Worm (Caenorhabditis elegans) whole organism, L1 larva: ENCODE data around the gene ZK596.3.
A peak's percentile ranks its signal among the peaks of the same experiment; 100 is the strongest.

Source experiments
- C04F5.9 ChIP-seq: sonication (generic microtip); optimal IDR thresholded peaks from 2 replicates; lab custom pipeline; 2016; ENCODE audit warnings: missing genetic modification characterization, missing compliant biosample characterization
- C16A3.4 ChIP-seq: fragments of 150-350 bp; optimal IDR thresholded peaks from 2 replicates; lab custom pipeline; 2014; ENCODE audit warnings: missing biosample characterization, missing genetic modification characterization
- C34B4.2 ChIP-seq: sonication (generic microtip); optimal IDR thresholded peaks from 2 replicates; lab custom pipeline; 2017; ENCODE audit warnings: mild to moderate bottlenecking, missing genetic modification characterization, missing compliant biosample characterization
- F16B12.6 ChIP-seq: fragments of 150-350 bp; optimal IDR thresholded peaks from 2 replicates; lab custom pipeline; 2014; ENCODE audit warnings: missing biosample characterization, missing genetic modification characterization
- aha-1 ChIP-seq: fragments of 150-350 bp; optimal IDR thresholded peaks from 2 replicates; lab custom pipeline; 2014; ENCODE audit warnings: missing biosample characterization, missing genetic modification characterization
- alr-1 ChIP-seq: fragments of 200-800 bp; sonication (Bioruptor generic); optimal IDR thresholded peaks from 2 replicates; lab custom pipeline; 2018; ENCODE audit warnings: borderline replicate concordance, mild to moderate bottlenecking, missing genetic modification characterization, missing compliant biosample characterization
- ceh-8 ChIP-seq: fragments of 200-800 bp; sonication (Bioruptor generic); optimal IDR thresholded peaks from 2 replicates; lab custom pipeline; 2018; ENCODE audit warnings: mild to moderate bottlenecking, missing genetic modification characterization, moderate library complexity, missing compliant biosample characterization
- ceh-88 ChIP-seq: fragments of 200-800 bp; sonication (Bioruptor generic); IDR thresholded peaks from 2 replicates; pipeline ENCODE4 v1.3.6; 2022; ENCODE audit warnings: missing genetic modification characterization, missing compliant biosample characterization
- ceh-90 ChIP-seq: sonication (generic microtip); optimal IDR thresholded peaks from 2 replicates; lab custom pipeline; 2016; ENCODE audit warnings: missing genetic modification characterization, missing compliant biosample characterization
- dpl-1 ChIP-seq, 3 experiments: fragments of 150-350 bp in 2 of 3; sonication (generic microtip) in 1 of 3; optimal IDR thresholded peaks; 2 replicates each; lab custom pipeline; 2014 to 2017; ENCODE audit warnings: missing biosample characterization in 3 of 3, missing genetic modification characterization in 3 of 3, missing genetic modification reagents in 3 of 3
- efl-1 ChIP-seq, 4 experiments: fragments of 150-350 bp; optimal IDR thresholded peaks in 3 of 4; peaks in 1 of 4; 1 replicate in 1 of 4; 2 replicates in 3 of 4; lab custom pipeline; 2014; ENCODE audit warnings: missing biosample characterization in 2 of 4, missing genetic modification characterization in 2 of 4, missing genetic modification reagents in 2 of 4
- elt-3 ChIP-seq, 6 experiments: fragments of 150-350 bp in 1 of 6; sonication (generic microtip); optimal IDR thresholded peaks; 2 replicates each; lab custom pipeline; 2017 to 2018; ENCODE audit warnings: missing biosample characterization in 6 of 6, missing genetic modification characterization in 6 of 6, inconsistent platforms in 1 of 6
- fkh-10 ChIP-seq: sonication (generic microtip); optimal IDR thresholded peaks from 2 replicates; lab custom pipeline; 2017; ENCODE audit warnings: missing biosample characterization, missing genetic modification reagents, missing genetic modification characterization
- fkh-4 ChIP-seq: sonication (generic microtip); optimal IDR thresholded peaks from 2 replicates; lab custom pipeline; 2016; ENCODE audit warnings: missing compliant biosample characterization, missing genetic modification characterization, borderline replicate concordance
- fkh-8 ChIP-seq: sonication (generic microtip); optimal IDR thresholded peaks from 2 replicates; lab custom pipeline; 2016; ENCODE audit warnings: mild to moderate bottlenecking, missing genetic modification characterization, missing compliant biosample characterization
- fos-1 ChIP-seq: fragments of 150-350 bp; optimal IDR thresholded peaks from 2 replicates; lab custom pipeline; 2014; ENCODE audit warnings: missing biosample characterization, missing genetic modification characterization
- hlh-4 ChIP-seq: sonication (generic microtip); optimal IDR thresholded peaks from 2 replicates; lab custom pipeline; 2016; ENCODE audit warnings: mild to moderate bottlenecking, missing genetic modification characterization, missing compliant biosample characterization
- hpl-2 ChIP-seq: fragments of 150-350 bp; optimal IDR thresholded peaks from 2 replicates; lab custom pipeline; 2014; ENCODE audit warnings: missing biosample characterization, missing genetic modification reagents, missing genetic modification characterization
- isw-1 ChIP-seq: fragments of 200-800 bp; sonication (Bioruptor generic); IDR thresholded peaks from 2 replicates; pipeline ENCODE4 v1.3.6; 2022; ENCODE audit warnings: missing genetic modification characterization, missing compliant biosample characterization
- jun-1 ChIP-seq: fragments of 150-350 bp; optimal IDR thresholded peaks from 2 replicates; lab custom pipeline; 2014; ENCODE audit warnings: missing biosample characterization, missing genetic modification reagents, missing genetic modification characterization
- lin-14 ChIP-seq: fragments of 200-800 bp; sonication (Bioruptor generic); optimal IDR thresholded peaks from 2 replicates; lab custom pipeline; 2018; ENCODE audit warnings: mild to moderate bottlenecking, missing genetic modification characterization, moderate library complexity, missing compliant biosample characterization
- lin-35 ChIP-seq, 2 experiments: fragments of 150-350 bp; optimal IDR thresholded peaks; 2 replicates each; lab custom pipeline; 2014; ENCODE audit warnings: missing biosample characterization in 2 of 2, missing genetic modification characterization in 2 of 2, missing genetic modification reagents in 2 of 2
- lsy-2 ChIP-seq, 2 experiments: fragments of 150-350 bp; optimal IDR thresholded peaks; 2 replicates each; lab custom pipeline; 2014; ENCODE audit warnings: missing biosample characterization in 2 of 2, missing genetic modification characterization in 2 of 2
- mab-9 ChIP-seq: fragments of 200-800 bp; sonication (Bioruptor generic); IDR thresholded peaks from 2 replicates; pipeline ENCODE4 v1.3.6; 2022; ENCODE audit warnings: missing genetic modification reagents, missing genetic modification characterization, missing compliant biosample characterization
- mdl-1 ChIP-seq, 2 experiments: fragments of 150-350 bp; optimal IDR thresholded peaks; 2 replicates each; lab custom pipeline; 2014 to 2017; ENCODE audit warnings: missing biosample characterization in 2 of 2, missing genetic modification characterization in 2 of 2, inconsistent platforms in 1 of 2
- mef-2 ChIP-seq: fragments of 150-350 bp; optimal IDR thresholded peaks from 2 replicates; lab custom pipeline; 2014; ENCODE audit warnings: missing biosample characterization, missing genetic modification characterization
- mep-1 ChIP-seq: fragments of 150-350 bp; optimal IDR thresholded peaks from 2 replicates; lab custom pipeline; 2014; ENCODE audit warnings: missing biosample characterization, missing genetic modification characterization
- nhr-12 ChIP-seq: sonication (generic microtip); optimal IDR thresholded peaks from 2 replicates; lab custom pipeline; 2017; ENCODE audit warnings: missing biosample characterization, missing genetic modification characterization
- nhr-20 ChIP-seq: sonication (generic microtip); optimal IDR thresholded peaks from 2 replicates; lab custom pipeline; 2016; ENCODE audit warnings: mild to moderate bottlenecking, missing genetic modification characterization, missing compliant biosample characterization
- nhr-237 ChIP-seq: fragments of 150-350 bp; optimal IDR thresholded peaks from 2 replicates; lab custom pipeline; 2014; ENCODE audit warnings: missing biosample characterization, missing genetic modification characterization
- nhr-28 ChIP-seq: fragments of 150-350 bp; optimal IDR thresholded peaks from 2 replicates; lab custom pipeline; 2014; ENCODE audit warnings: missing biosample characterization, missing genetic modification characterization
- nhr-47 ChIP-seq: sonication (generic microtip); optimal IDR thresholded peaks from 2 replicates; lab custom pipeline; 2016; ENCODE audit warnings: mild to moderate bottlenecking, missing genetic modification characterization, moderate library complexity, missing compliant biosample characterization
- nhr-76 ChIP-seq: sonication (generic microtip); optimal IDR thresholded peaks from 2 replicates; lab custom pipeline; 2017; ENCODE audit warnings: missing biosample characterization, missing genetic modification characterization
- nhr-84 ChIP-seq: sonication (generic microtip); optimal IDR thresholded peaks from 2 replicates; lab custom pipeline; 2017; ENCODE audit warnings: missing biosample characterization, missing genetic modification characterization
- nhr-90 ChIP-seq: sonication (generic microtip); optimal IDR thresholded peaks from 2 replicates; lab custom pipeline; 2016; ENCODE audit warnings: mild to moderate bottlenecking, missing genetic modification characterization, missing compliant biosample characterization; ENCODE audit not compliant: poor library complexity
- pqm-1 ChIP-seq: sonication (generic microtip); optimal IDR thresholded peaks from 3 replicates; lab custom pipeline; 2017; ENCODE audit warnings: missing biosample characterization, missing genetic modification characterization
- skn-1 ChIP-seq: fragments of 150-350 bp; optimal IDR thresholded peaks from 2 replicates; lab custom pipeline; 2014; ENCODE audit warnings: missing biosample characterization, missing genetic modification characterization
- snpc-4 ChIP-seq: fragments of 150-350 bp; optimal IDR thresholded peaks from 2 replicates; lab custom pipeline; 2014; ENCODE audit warnings: missing biosample characterization, missing genetic modification characterization
- snu-23 ChIP-seq: sonication (generic microtip); optimal IDR thresholded peaks from 2 replicates; lab custom pipeline; 2016; ENCODE audit warnings: missing genetic modification characterization, missing compliant biosample characterization
- sox-4 ChIP-seq: sonication (generic microtip); optimal IDR thresholded peaks from 2 replicates; lab custom pipeline; 2016; ENCODE audit warnings: missing genetic modification characterization, missing compliant biosample characterization
- swsn-7 ChIP-seq: sonication (generic microtip); optimal IDR thresholded peaks from 2 replicates; lab custom pipeline; 2016; ENCODE audit warnings: missing genetic modification characterization, missing compliant biosample characterization
- tlp-1 ChIP-seq: fragments of 150-350 bp; optimal IDR thresholded peaks from 2 replicates; lab custom pipeline; 2014; ENCODE audit warnings: missing biosample characterization, missing genetic modification characterization
- unc-130 ChIP-seq: fragments of 150-350 bp; optimal IDR thresholded peaks from 2 replicates; lab custom pipeline; 2017; ENCODE audit warnings: missing biosample characterization, missing genetic modification characterization, inconsistent platforms
- unc-30 ChIP-seq: sonication (generic microtip); optimal IDR thresholded peaks from 2 replicates; lab custom pipeline; 2017; ENCODE audit warnings: missing biosample characterization, missing genetic modification characterization
- unc-62 ChIP-seq: fragments of 150-350 bp; optimal IDR thresholded peaks from 2 replicates; lab custom pipeline; 2014; ENCODE audit warnings: missing biosample characterization, missing genetic modification reagents, missing genetic modification characterization
- unc-98 ChIP-seq: fragments of 200-800 bp; sonication (Bioruptor generic); IDR thresholded peaks from 2 replicates; pipeline ENCODE4 v1.3.6; 2022; ENCODE audit warnings: missing genetic modification characterization, missing compliant biosample characterization
- vab-15 ChIP-seq: sonication (generic microtip); optimal IDR thresholded peaks from 2 replicates; lab custom pipeline; 2017; ENCODE audit warnings: missing genotype, mild to moderate bottlenecking, missing genetic modification characterization, missing compliant biosample characterization
- ztf-11 ChIP-seq, 2 experiments: sonication (generic microtip); optimal IDR thresholded peaks; 2 replicates each; lab custom pipeline; 2016 to 2017; ENCODE audit warnings: missing genetic modification characterization in 2 of 2, missing biosample characterization in 1 of 2, missing compliant biosample characterization in 1 of 2
- ztf-4 ChIP-seq: fragments of 150-350 bp; optimal IDR thresholded peaks from 2 replicates; lab custom pipeline; 2014; ENCODE audit warnings: missing biosample characterization, missing genetic modification characterization

The ZK596.3 gene

DNA sequence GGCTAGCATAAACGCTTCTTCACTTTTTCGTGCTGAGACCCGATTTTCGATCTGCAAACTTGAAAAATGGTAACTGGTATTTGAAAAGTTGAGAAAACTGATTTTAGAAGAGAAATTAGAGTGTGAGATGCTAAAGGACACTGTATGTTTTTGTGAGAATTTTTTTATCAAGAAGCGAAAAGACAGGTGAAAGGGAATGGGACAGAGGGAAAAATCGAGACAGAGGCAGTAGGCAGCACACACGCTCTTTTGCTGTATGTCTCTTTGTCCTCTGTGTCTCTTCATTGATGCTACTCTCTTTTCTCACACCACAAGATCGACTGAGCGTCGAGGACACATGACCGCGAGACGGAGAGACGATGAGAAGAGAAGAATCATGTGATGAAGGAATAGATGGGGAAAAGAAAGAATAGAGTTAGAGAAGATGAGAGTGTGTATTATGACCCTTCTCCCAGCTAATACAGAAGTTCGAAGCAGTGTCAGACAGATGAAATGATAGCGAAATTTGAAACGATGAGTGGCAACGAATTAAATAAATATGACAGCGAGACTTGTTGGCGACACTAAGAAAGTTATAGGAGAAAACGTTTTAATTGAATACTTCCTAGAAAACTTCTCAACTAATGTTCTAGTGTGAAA is 31.8 kb upstream of the ZK596.3 start, which contains the start of gene lgg-2 (continued):
- peak; percentile 71 for TF ChIP-seq aha-1 (tag; lab: Kevin White, UChicago)
- TF ChIP-seq nhr-84 = no peak
- TF ChIP-seq nhr-47 (tag; lab: Kevin White, UChicago) = peak; percentile 97
- peak; percentile 99 for TF ChIP-seq swsn-7 (tag; lab: Kevin White, UChicago)
- TF ChIP-seq ceh-90 (tag; lab: Kevin White, UChicago) = no peak
- peak; percentile 99 for TF ChIP-seq snu-23 (GFP tag; lab: Kevin White, UChicago)
- peak; percentile 79 for TF ChIP-seq snpc-4 (tag; lab: Kevin White, UChicago)
- peak; percentile 98 for TF ChIP-seq mep-1 (tag; lab: Kevin White, UChicago)
- peak; percentile 26 for TF ChIP-seq fkh-10
- peak; percentile 99 for TF ChIP-seq nhr-20
- no peak for TF ChIP-seq unc-130
- TF ChIP-seq, all 84 proteins: peak for 60

DNA sequence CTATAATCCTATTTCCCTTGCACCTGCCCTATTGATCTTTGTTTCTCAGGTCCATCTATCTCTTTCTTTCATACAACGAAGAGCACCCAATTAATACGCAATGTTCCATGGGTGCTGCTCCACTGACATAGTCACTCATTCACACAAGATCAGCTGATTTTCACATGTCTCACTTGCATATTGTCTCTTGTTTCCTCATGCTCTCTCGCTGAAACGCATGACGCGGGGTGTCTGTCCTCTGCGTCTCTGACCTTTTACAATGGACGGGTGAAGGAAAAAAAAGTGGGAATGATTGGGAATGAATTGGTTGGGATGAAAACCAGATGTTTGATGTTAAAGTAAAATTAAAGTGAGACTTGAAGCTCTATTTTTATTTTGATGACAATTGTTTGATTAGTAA is 31.2 kb upstream of the ZK596.3 start:
- TF ChIP-seq fkh-8 (tag; lab: Kevin White, UChicago) (peak; percentile 94), mef-2 (peak; percentile 85), lin-14 (GFP tag; lab: Kevin White, UChicago) (peak; percentile 99), nhr-76 (tag; lab: Kevin White, UChicago) (no peak), mdl-1 (tag; optimal IDR thresholded peaks at IDR 0.05; lab: Kevin White, UChicago) (peak in 1 of 2 experiments; percentile 96), nhr-20 (peak; percentile 95), nhr-84 (no peak), fkh-4 (tag; lab: Kevin White, UChicago) (peak; percentile 88), dpl-1 (GFP tag; optimal IDR thresholded peaks at IDR 0.05; lab: Kevin White, UChicago) (peak; percentile 62 to 68 (median 64)), alr-1 (tag; lab: Kevin White, UChicago) (no peak), pqm-1 (tag; lab: Kevin White, UChicago) (no peak), sox-4 (peak; percentile 78), nhr-12 (no peak), aha-1 (tag; lab: Kevin White, UChicago) (peak; percentile 63), nhr-28 (tag; lab: Kevin White, UChicago) (no peak), ztf-11 (tag; optimal IDR thresholded peaks at IDR 0.05; lab: Kevin White, UChicago) (peak in 1 of 2 experiments; percentile 86), C16A3.4 (peak; percentile 77), isw-1 (GFP tag; lab: Robert Waterston, UW) (peak; percentile 71), ceh-8 (GFP tag; lab: Kevin White, UChicago) (peak; percentile 87), hlh-4 (tag; lab: Kevin White, UChicago) (no peak), skn-1 (tag; lab: Kevin White, UChicago) (peak; percentile 78), lsy-2 (tag; optimal IDR thresholded peaks at IDR 0.05; lab: Kevin White, UChicago) (peak; percentile 89 to 90), vab-15 (tag; lab: Kevin White, UChicago) (peak; percentile 80), lin-35 (GFP tag; optimal IDR thresholded peaks at IDR 0.05; lab: Kevin White, UChicago) (peak; percentile 79 to 86), mab-9 (no peak), snpc-4 (tag; lab: Kevin White, UChicago) (peak; percentile 43), C04F5.9 (tag; lab: Kevin White, UChicago) (peak; percentile 60), unc-62 (no peak), C34B4.2 (no peak), hpl-2 (GFP tag; lab: Kevin White, UChicago) (peak; percentile 30), ztf-4 (tag; lab: Kevin White, UChicago) (peak; percentile 94), nhr-90 (tag; lab: Kevin White, UChicago) (no peak), ceh-88 (peak; percentile 69), nhr-237 (tag; lab: Kevin White, UChicago) (peak; percentile 57), tlp-1 (tag; lab: Kevin White, UChicago) (no peak), snu-23 (GFP tag; lab: Kevin White, UChicago) (peak; percentile 96), efl-1 (optimal IDR thresholded peaks at IDR 0.05; lab: Kevin White, UChicago) (peak; percentile 79 to 82), efl-1 (GFP tag; optimal IDR thresholded peaks at IDR 0.05 in 1 of 2; lab: Kevin White, UChicago) (peak; percentile 61 to 94), ceh-90 (tag; lab: Kevin White, UChicago) (no peak), fkh-10 (peak; percentile 57), F16B12.6 (tag; lab: Kevin White, UChicago) (peak; percentile 11), elt-3 (tag; optimal IDR thresholded peaks at IDR 0.05; lab: Kevin White, UChicago) (peak in 2 of 6 experiments; percentile 39 to 69), fos-1 (tag; lab: Kevin White, UChicago) (peak; percentile 77), unc-30 (tag; lab: Kevin White, UChicago) (no peak), unc-98 (GFP tag; lab: Robert Waterston, UW) (peak; percentile 51), jun-1 (tag; lab: Kevin White, UChicago) (peak; percentile 87)
